Worm (Caenorhabditis elegans): ENCODE measurements around the gene B0252.1.

The B0252.1 gene

ce11 chrII:6926488-6926887 is 7.0 kb downstream of the B0252.1 start (continued):
- TF ChIP-seq ztf-11 (tag; optimal IDR thresholded peaks at IDR 0.05) = no peak
- TF ChIP-seq fkh-4 (tag; optimal IDR thresholded peaks at IDR 0.05; ENCODE audit: borderline replicate concordance) = no peak
- TF ChIP-seq nhr-237 (tag; optimal IDR thresholded peaks at IDR 0.05) = no peak
- TF ChIP-seq unc-130 (tag; optimal IDR thresholded peaks at IDR 0.05) = peak; percentile 34
- no peak for TF ChIP-seq pag-3 (tag; optimal IDR thresholded peaks at IDR 0.05; ENCODE audit: borderline replicate concordance, insufficient read depth)
- TF ChIP-seq mep-1 (tag; optimal IDR thresholded peaks at IDR 0.05) = peak; percentile 84
- no peak for TF ChIP-seq sox-4 (tag; optimal IDR thresholded peaks at IDR 0.05)
- no peak for TF ChIP-seq lir-3 (tag; optimal IDR thresholded peaks at IDR 0.05; ENCODE audit: poor library complexity)
- no peak for TF ChIP-seq zag-1 (tag; optimal IDR thresholded peaks at IDR 0.05)
- TF ChIP-seq vab-15 (tag; optimal IDR thresholded peaks at IDR 0.05) = no peak
- no peak for TF ChIP-seq nhr-11 (tag; optimal IDR thresholded peaks at IDR 0.05)
- peak; percentile 43 for TF ChIP-seq nhr-19 (GFP tag; conservative IDR thresholded peaks at IDR 0.05)
- peak in 1 of 2 experiments; percentile 36 for TF ChIP-seq egl-27 (tag; optimal IDR thresholded peaks at IDR 0.05)
- no peak for TF ChIP-seq ceh-88 (GFP tag; IDR thresholded peaks at IDR 0.05)
- no peak for TF ChIP-seq Y116A8C.19 (tag; optimal IDR thresholded peaks at IDR 0.05; ENCODE audit: borderline replicate concordance)
- peak; percentile 50 for TF ChIP-seq nhr-90 (tag; optimal IDR thresholded peaks at IDR 0.05; ENCODE audit: poor library complexity)
- peak; percentile 40 for TF ChIP-seq xbp-1 (tag; optimal IDR thresholded peaks at IDR 0.05)
- no peak for TF ChIP-seq ceh-8 (GFP tag; optimal IDR thresholded peaks at IDR 0.05)
- no peak for TF ChIP-seq sptf-1 (tag; optimal IDR thresholded peaks at IDR 0.05)
- no peak for TF ChIP-seq grh-1 (GFP tag; IDR thresholded peaks at IDR 0.05)
- TF ChIP-seq ces-1 (GFP tag; optimal IDR thresholded peaks at IDR 0.05) = no peak
- no peak for TF ChIP-seq nhr-84 (tag; optimal IDR thresholded peaks at IDR 0.05)
- peak in 1 of 2 experiments; percentile 67 for TF ChIP-seq mdl-1 (tag; optimal IDR thresholded peaks at IDR 0.05)
- TF ChIP-seq nhr-28 (tag; optimal IDR thresholded peaks at IDR 0.05) = no peak
- no peak for TF ChIP-seq F16B12.6 (tag; optimal IDR thresholded peaks at IDR 0.05)
- TF ChIP-seq nhr-20 (tag; optimal IDR thresholded peaks at IDR 0.05) = peak; percentile 59
- peak; percentile 67 for TF ChIP-seq jun-1 (tag; optimal IDR thresholded peaks at IDR 0.05)
- TF ChIP-seq tbx-2 (tag; optimal IDR thresholded peaks at IDR 0.05) = peak; percentile 50
- TF ChIP-seq lin-14 (GFP tag; optimal IDR thresholded peaks at IDR 0.05) = peak; percentile 93
- TF ChIP-seq rnt-1 (tag; optimal IDR thresholded peaks at IDR 0.05) = peak; percentile 55
- peak; percentile 56 for TF ChIP-seq nhr-77 (tag; optimal IDR thresholded peaks at IDR 0.05)
- TF ChIP-seq unc-30 (tag; optimal IDR thresholded peaks at IDR 0.05) = no peak
- TF ChIP-seq mab-9 (GFP tag; IDR thresholded peaks at IDR 0.05) = no peak
- TF ChIP-seq lin-39 (tag; optimal IDR thresholded peaks at IDR 0.05) = no peak
- no peak for TF ChIP-seq mef-2 (tag; optimal IDR thresholded peaks at IDR 0.05)
- no peak for TF ChIP-seq pax-3 (tag; optimal IDR thresholded peaks at IDR 0.05)
- no peak for TF ChIP-seq tlp-1 (tag; optimal IDR thresholded peaks at IDR 0.05)
- peak; percentile 79 for TF ChIP-seq fkh-8 (tag; optimal IDR thresholded peaks at IDR 0.05)
- TF ChIP-seq hpl-2 (GFP tag; optimal IDR thresholded peaks at IDR 0.05) = no peak
- no peak for TF ChIP-seq aha-1 (tag; optimal IDR thresholded peaks at IDR 0.05)
- peak; percentile 71 for TF ChIP-seq nhr-85 (tag)
- TF ChIP-seq swsn-7 (tag; optimal IDR thresholded peaks at IDR 0.05) = peak; percentile 67
- TF ChIP-seq lin-15B (tag; optimal IDR thresholded peaks at IDR 0.05) = no peak

- no peak for TF ChIP-seq nhr-71 (tag; optimal IDR thresholded peaks at IDR 0.05)
- TF ChIP-seq C34B4.2 (tag; optimal IDR thresholded peaks at IDR 0.05) = no peak
- peak in 1 of 2 experiments; percentile 10 for TF ChIP-seq ztf-11 (tag; optimal IDR thresholded peaks at IDR 0.05)
- TF ChIP-seq fkh-8 (tag; optimal IDR thresholded peaks at IDR 0.05) = no peak
- TF ChIP-seq ama-1 (optimal IDR thresholded peaks at IDR 0.05) = no peak
- TF ChIP-seq nhr-11 (tag; optimal IDR thresholded peaks at IDR 0.05) = no peak
- TF ChIP-seq mab-9 (GFP tag; IDR thresholded peaks at IDR 0.05) = no peak
- TF ChIP-seq hlh-4 (tag; optimal IDR thresholded peaks at IDR 0.05) = peak; percentile 33
- TF ChIP-seq fkh-10 (GFP tag; optimal IDR thresholded peaks at IDR 0.05) = no peak
Observed at ce11 chrII:6927034-6927433, 7.6 kb downstream of the B0252.1 start.
